Worm (Caenorhabditis elegans): ENCODE data around the gene F13H10.8.

- no peak for TF ChIP-seq mdl-1 (tag; optimal IDR thresholded peaks at IDR 0.05)
- no peak for TF ChIP-seq dmd-6 (GFP tag; IDR thresholded peaks at IDR 0.05)
- no peak for TF ChIP-seq mdt-29 (GFP tag; IDR thresholded peaks at IDR 0.05)
- no peak for TF ChIP-seq hlh-30 (tag; optimal IDR thresholded peaks at IDR 0.05; ENCODE audit: insufficient read depth)
- TF ChIP-seq ceh-32 (tag; optimal IDR thresholded peaks at IDR 0.05; ENCODE audit: poor library complexity), result no peak
Measured at ce11 chrIV:11038618-11038664, 18.1 kb downstream of the F13H10.8 start, which contains the start of gene kdin-1.

Measured in whole organism, L4 larva.